Fruit fly (Drosophila melanogaster) whole organism, embryonic: ENCODE measurements around the gene CG34327.

Source experiments
- Ada2b ChIP-seq: fragments of 200-800 bp; sonication (Bioruptor generic); IDR thresholded peaks from 2 replicates; pipeline ENCODE4 v1.3.6; 2022; ENCODE audit warnings: missing biosample characterization, missing genetic modification characterization
- Aef1 ChIP-seq: fragments of 200-800 bp; sonication (Bioruptor generic); IDR thresholded peaks from 3 replicates; pipeline ENCODE4 v1.3.6; 2022; ENCODE audit warnings: missing biosample characterization, missing genetic modification characterization
- Atf-2 ChIP-seq: fragments of 200-800 bp; sonication (Bioruptor generic); optimal IDR thresholded peaks from 2 replicates; lab custom pipeline; 2016; ENCODE audit warnings: missing biosample characterization, missing genetic modification characterization
- Awh ChIP-seq: fragments of 200-800 bp; sonication (Bioruptor generic); IDR thresholded peaks from 2 replicates; pipeline ENCODE4, ENCODE4 v1.3.6; 2022; ENCODE audit warnings: missing biosample characterization, missing genetic modification characterization
- Bteb2 ChIP-seq: fragments of 200-800 bp; sonication (Bioruptor generic); optimal IDR thresholded peaks from 2 replicates; lab custom pipeline; 2016; ENCODE audit warnings: missing biosample characterization, missing genetic modification characterization
- CG11696 ChIP-seq: fragments of 200-800 bp; sonication (Bioruptor generic); IDR thresholded peaks from 2 replicates; pipeline ENCODE4 v1.3.6; 2022; ENCODE audit warnings: missing biosample characterization, missing genetic modification characterization
- CG12071 ChIP-seq: fragments of 200-800 bp; sonication (Bioruptor generic); optimal IDR thresholded peaks from 3 replicates; lab custom pipeline; 2018; ENCODE audit warnings: missing biosample characterization, mild to moderate bottlenecking, missing genetic modification characterization
- CG1233 ChIP-seq: fragments of 200-800 bp; sonication (Bioruptor generic); optimal IDR thresholded peaks from 4 replicates; lab custom pipeline; 2018; ENCODE audit warnings: missing biosample characterization, mild to moderate bottlenecking, missing genetic modification characterization
- CG12744 ChIP-seq: fragments of 200-800 bp; sonication (Bioruptor generic); optimal IDR thresholded peaks from 2 replicates; lab custom pipeline; 2016; ENCODE audit warnings: missing biosample characterization, missing genetic modification characterization
- CG12942 ChIP-seq: fragments of 200-800 bp; sonication (Bioruptor generic); optimal IDR thresholded peaks from 3 replicates; lab custom pipeline; 2016; ENCODE audit warnings: missing biosample characterization, missing genetic modification characterization
- CG13296 ChIP-seq: fragments of 200-800 bp; sonication (Bioruptor generic); optimal IDR thresholded peaks from 3 replicates; lab custom pipeline; 2018; ENCODE audit warnings: missing biosample characterization, mild to moderate bottlenecking, missing genetic modification characterization
- CG13624 ChIP-seq: fragments of 200-800 bp; sonication (Bioruptor generic); optimal IDR thresholded peaks from 2 replicates; lab custom pipeline; 2016; ENCODE audit warnings: missing biosample characterization, missing genetic modification characterization
- CG14860 ChIP-seq: fragments of 200-800 bp; sonication (Bioruptor generic); IDR thresholded peaks from 3 replicates; pipeline ENCODE4 v1.3.6; 2022; ENCODE audit warnings: missing biosample characterization, missing genetic modification characterization; ENCODE audit not compliant: partially characterized antibody
- CG4424 ChIP-seq: fragments of 200-800 bp; sonication (Bioruptor generic); optimal IDR thresholded peaks from 3 replicates; lab custom pipeline; 2016; ENCODE audit warnings: missing biosample characterization, missing genetic modification characterization
- CG7745 ChIP-seq: fragments of 200-800 bp; sonication (Bioruptor generic); optimal IDR thresholded peaks from 2 replicates; lab custom pipeline; 2018; ENCODE audit warnings: missing biosample characterization, mild to moderate bottlenecking, missing genetic modification characterization, moderate library complexity
- CG8290 ChIP-seq, 3 experiments: fragments of 200-800 bp; sonication (Bioruptor generic); optimal IDR thresholded peaks; 2 replicates each; lab custom pipeline; 2016 to 2019; ENCODE audit warnings: missing biosample characterization in 3 of 3, missing genetic modification characterization in 3 of 3, mild to moderate bottlenecking in 2 of 3, moderate library complexity in 1 of 3
- CG8944 ChIP-seq: fragments of 200-800 bp; sonication (Bioruptor generic); optimal IDR thresholded peaks from 3 replicates; lab custom pipeline; 2016; ENCODE audit warnings: missing biosample characterization, missing genetic modification characterization
- CG9727 ChIP-seq: fragments of 200-800 bp; sonication (Bioruptor generic); optimal IDR thresholded peaks from 3 replicates; lab custom pipeline; 2017; ENCODE audit warnings: missing biosample characterization, mild to moderate bottlenecking, missing genetic modification characterization
- Camta ChIP-seq: fragments of 200-800 bp; sonication (Bioruptor generic); optimal IDR thresholded peaks from 2 replicates; lab custom pipeline; 2016; ENCODE audit warnings: missing biosample characterization, missing genetic modification characterization
- CoRest ChIP-seq: fragments of 200-800 bp; sonication (Bioruptor generic); optimal IDR thresholded peaks from 3 replicates; lab custom pipeline; 2018; ENCODE audit warnings: missing biosample characterization, mild to moderate bottlenecking, missing genetic modification characterization, moderate library complexity
- Dref ChIP-seq: fragments of 200-800 bp; sonication (Bioruptor generic); IDR thresholded peaks from 2 replicates; pipeline ENCODE4 v1.3.6; 2022; ENCODE audit warnings: missing biosample characterization, missing genetic modification characterization
- ERR ChIP-seq: fragments of 200-800 bp; sonication (Bioruptor generic); optimal IDR thresholded peaks from 2 replicates; lab custom pipeline; 2016; ENCODE audit warnings: missing biosample characterization, missing genetic modification characterization
- Ets65A ChIP-seq: fragments of 200-800 bp; sonication (Bioruptor generic); peaks from one replicate; lab custom pipeline; 2016; ENCODE audit warnings: missing biosample characterization, missing genetic modification characterization
- Fer2 ChIP-seq: fragments of 200-800 bp; sonication (Bioruptor generic); optimal IDR thresholded peaks from 2 replicates; lab custom pipeline; 2018; ENCODE audit warnings: missing biosample characterization, mild to moderate bottlenecking, missing genetic modification characterization, moderate library complexity
- HHEX ChIP-seq: fragments of 200-800 bp; sonication (Bioruptor generic); optimal IDR thresholded peaks from 3 replicates; lab custom pipeline; 2017; ENCODE audit warnings: missing biosample characterization, mild to moderate bottlenecking, missing genetic modification characterization, missing genetic modification reagents
- HLH4C ChIP-seq: fragments of 200-800 bp; sonication (Bioruptor generic); IDR thresholded peaks from 3 replicates; pipeline ENCODE4 v1.3.6; 2022; ENCODE audit warnings: missing biosample characterization, missing genetic modification characterization; ENCODE audit not compliant: partially characterized antibody
- Med ChIP-seq: fragments of 200-800 bp; sonication (Bioruptor generic); peaks from one replicate; lab custom pipeline; 2016; ENCODE audit warnings: missing biosample characterization, missing genetic modification characterization, mild to moderate bottlenecking, inconsistent platforms, moderate library complexity
- Meics ChIP-seq: fragments of 200-800 bp; sonication (Bioruptor generic); optimal IDR thresholded peaks from 2 replicates; lab custom pipeline; 2017; ENCODE audit warnings: missing biosample characterization, mild to moderate bottlenecking, missing genetic modification characterization
- Sry-δ ChIP-seq: fragments of 200-800 bp; sonication (Bioruptor generic); optimal IDR thresholded peaks from 2 replicates; lab custom pipeline; 2016; ENCODE audit warnings: missing biosample characterization, missing genetic modification characterization
- Taf1 ChIP-seq: fragments of 200-800 bp; sonication (Bioruptor generic); IDR thresholded peaks from 2 replicates; pipeline ENCODE4 v1.3.6; 2022; ENCODE audit warnings: missing biosample characterization, missing genetic modification characterization
- ap ChIP-seq: fragments of 200-800 bp; sonication (Bioruptor generic); IDR thresholded peaks from 2 replicates; pipeline ENCODE4 v1.3.6; 2022; ENCODE audit warnings: missing biosample characterization, missing genetic modification characterization
- ara ChIP-seq: fragments of 200-800 bp; sonication (Bioruptor generic); IDR thresholded peaks from 2 replicates; pipeline ENCODE4 v1.3.6; 2022; ENCODE audit warnings: missing biosample characterization, missing genetic modification characterization
- chif ChIP-seq, 2 experiments: fragments of 200-800 bp; sonication (Bioruptor generic); optimal IDR thresholded peaks; 3 replicates each; lab custom pipeline; 2016; ENCODE audit warnings: missing biosample characterization in 2 of 2, missing genetic modification characterization in 2 of 2
- crp ChIP-seq, 2 experiments: fragments of 200-800 bp; sonication (Bioruptor generic); optimal IDR thresholded peaks; 2 replicates in 1 of 2; 3 replicates in 1 of 2; lab custom pipeline; 2017; ENCODE audit warnings: missing biosample characterization in 2 of 2, missing genetic modification characterization in 2 of 2, mild to moderate bottlenecking in 1 of 2, moderate library complexity in 1 of 2
- disco-r ChIP-seq: fragments of 200-800 bp; sonication (Bioruptor generic); optimal IDR thresholded peaks from 2 replicates; lab custom pipeline; 2016; ENCODE audit warnings: missing biosample characterization, missing genetic modification characterization
- dpn ChIP-seq, 2 experiments: fragments of 200-800 bp; sonication (Bioruptor generic); optimal IDR thresholded peaks; 3 replicates each; lab custom pipeline; 2016; ENCODE audit warnings: missing biosample characterization in 2 of 2, missing genetic modification characterization in 2 of 2
- eve ChIP-seq, 2 experiments: fragments of >200 bp; optimal IDR thresholded peaks; 2 replicates each; lab custom pipeline; 2017; ENCODE audit warnings: missing biosample characterization in 2 of 2, missing genetic modification characterization in 2 of 2
- fu2 ChIP-seq: fragments of 200-800 bp; sonication (Bioruptor generic); optimal IDR thresholded peaks from 2 replicates; lab custom pipeline; 2016; ENCODE audit warnings: missing biosample characterization, missing genetic modification characterization
- gcm2 ChIP-seq: fragments of 200-800 bp; sonication (Bioruptor generic); optimal IDR thresholded peaks from 2 replicates; lab custom pipeline; 2016; ENCODE audit warnings: missing biosample characterization, missing genetic modification characterization
- grn ChIP-seq: fragments of 200-800 bp; sonication (Bioruptor generic); optimal IDR thresholded peaks from 3 replicates; lab custom pipeline; 2017; ENCODE audit warnings: missing biosample characterization, missing genetic modification characterization
- hkb ChIP-seq, 2 experiments: fragments of 200-800 bp in 1 of 2; fragments of >200 bp in 1 of 2; sonication (Bioruptor generic) in 1 of 2; IDR thresholded peaks in 1 of 2; optimal IDR thresholded peaks in 1 of 2; 2 replicates each; pipeline versions ENCODE4 v1.3.6 to Lab custom; 2017 to 2022; ENCODE audit warnings: missing biosample characterization in 1 of 2, missing genetic modification characterization in 1 of 2
- hth ChIP-seq: fragments of >200 bp; optimal IDR thresholded peaks from 2 replicates; lab custom pipeline; 2017; ENCODE audit warnings: inconsistent platforms
- jigr1 ChIP-seq: fragments of 200-800 bp; sonication (Bioruptor generic); IDR thresholded peaks from 3 replicates; pipeline ENCODE4 v1.3.6; 2022; ENCODE audit warnings: missing biosample characterization, missing genetic modification characterization
- kah ChIP-seq: fragments of 200-800 bp; sonication (Bioruptor generic); optimal IDR thresholded peaks from 2 replicates; lab custom pipeline; 2018; ENCODE audit warnings: missing biosample characterization, mild to moderate bottlenecking, missing genetic modification characterization
- onecut ChIP-seq: fragments of 200-800 bp; sonication (Bioruptor generic); IDR thresholded peaks from 2 replicates; pipeline ENCODE4 v1.3.6; 2022; ENCODE audit warnings: missing biosample characterization, missing genetic modification characterization
- org-1 ChIP-seq: fragments of 200-800 bp; sonication (Bioruptor generic); optimal IDR thresholded peaks from 2 replicates; lab custom pipeline; 2017; ENCODE audit warnings: missing biosample characterization, missing genetic modification characterization
- sim ChIP-seq: fragments of 200-800 bp; sonication (Bioruptor generic); IDR thresholded peaks from 2 replicates; pipeline ENCODE4 v1.3.6; 2022; ENCODE audit warnings: missing biosample characterization, missing genetic modification characterization
- slp2 ChIP-seq: fragments of 200-800 bp; sonication (Bioruptor generic); optimal IDR thresholded peaks from 2 replicates; lab custom pipeline; 2016; ENCODE audit warnings: missing biosample characterization, missing genetic modification characterization
- stc ChIP-seq: fragments of 200-800 bp; sonication (Bioruptor generic); IDR thresholded peaks from 2 replicates; pipeline ENCODE4 v1.3.6; 2022; ENCODE audit warnings: missing biosample characterization, missing genetic modification characterization
- ttk ChIP-seq: fragments of 200-800 bp; sonication (Bioruptor generic); IDR thresholded peaks from 2 replicates; pipeline ENCODE4 v2.1.2; 2022; ENCODE audit warnings: missing biosample characterization, missing genetic modification characterization
- unc-4 ChIP-seq: fragments of 200-800 bp; sonication (Bioruptor generic); IDR thresholded peaks from 2 replicates; pipeline ENCODE4 v1.3.6; 2022; ENCODE audit warnings: missing biosample characterization, missing genetic modification characterization; ENCODE audit not compliant: partially characterized antibody

The CG34327 gene

dm6 chrX:17176542-17176941 lies 47.1 kb downstream of the CG34327 start (continued):
- TF ChIP-seq eve (GFP tag; optimal IDR thresholded peaks at IDR 0.05; lab: Kevin White, UChicago) (peak in 1 of 2 experiments; percentile 47), CG12071 (GFP tag; lab: Kevin White, UChicago) (peak; percentile 18), slp2 (GFP tag; lab: Kevin White, UChicago) (peak; percentile 46), Dref (GFP tag; lab: Robert Waterston, UW) (no peak), Aef1 (GFP tag; lab: Robert Waterston, UW) (peak; percentile 43; the same call in 2 of the 3 replicates), hkb (optimal IDR thresholded peaks at IDR 0.05; lab: Kevin White, UChicago) (no peak), hkb (GFP tag; IDR thresholded peaks at IDR 0.05; lab: Robert Waterston, UW) (peak; percentile 72), dpn (GFP tag; optimal IDR thresholded peaks at IDR 0.05; lab: Kevin White, UChicago) (peak; percentile 41 to 50), Bteb2 (GFP tag; lab: Kevin White, UChicago) (peak; percentile 4), CoRest (peak; percentile 40), HHEX (GFP tag; lab: Kevin White, UChicago) (peak; percentile 36), Camta (GFP tag; lab: Kevin White, UChicago) (peak; percentile 48), ttk (peak; percentile 48), Ets65A (peak; percentile 68), crp (GFP tag; optimal IDR thresholded peaks at IDR 0.05; lab: Kevin White, UChicago) (peak in 1 of 2 experiments; percentile 37), chif (GFP tag; optimal IDR thresholded peaks at IDR 0.05; lab: Kevin White, UChicago) (peak in 1 of 2 experiments; percentile 44), hth (lab: Kevin White, UChicago) (no peak), stc (GFP tag; lab: Robert Waterston, UW) (peak; percentile 68), org-1 (GFP tag; lab: Kevin White, UChicago) (no peak), CG8944 (GFP tag; lab: Kevin White, UChicago) (peak; percentile 2), CG7745 (tag; lab: Kevin White, UChicago) (no peak), unc-4 (no peak), Med (GFP tag; lab: Kevin White, UChicago) (peak; percentile 80), Awh (GFP tag; lab: Robert Waterston, UW) (peak; percentile 74; the same call in 1 of the 2 replicates), CG11696 (GFP tag; lab: Robert Waterston, UW) (0 out of 2 replicates have a peak, but pooled peaks have one; percentile 29), grn (GFP tag; lab: Kevin White, UChicago) (no peak), sim (GFP tag; lab: Robert Waterston, UW) (no peak), CG14860 (GFP tag; lab: Robert Waterston, UW) (no peak), Ada2b (peak; percentile 68), CG4424 (GFP tag; lab: Kevin White, UChicago) (peak; percentile 41), jigr1 (no peak), fu2 (GFP tag; lab: Kevin White, UChicago) (peak; percentile 2), kah (GFP tag; lab: Kevin White, UChicago) (no peak), Taf1 (GFP tag; lab: Robert Waterston, UW) (no peak), CG12744 (GFP tag; lab: Kevin White, UChicago) (peak; percentile 36), Sry-δ (GFP tag; lab: Kevin White, UChicago) (no peak), CG13624 (GFP tag; lab: Kevin White, UChicago) (peak; percentile 62), HLH4C (no peak), Meics (GFP tag; lab: Kevin White, UChicago) (peak; percentile 58), ap (peak; percentile 31; the same call in 1 of the 2 replicates), CG13296 (GFP tag; lab: Kevin White, UChicago) (peak; percentile 38), Atf-2 (GFP tag; lab: Kevin White, UChicago) (no peak), Fer2 (no peak), ara (0 out of 2 replicates have a peak, but pooled peaks have one; percentile 35), CG8290 (GFP tag; optimal IDR thresholded peaks at IDR 0.05; lab: Kevin White, UChicago) (no peak), CG8290 (tag; optimal IDR thresholded peaks at IDR 0.05; lab: Kevin White, UChicago) (peak in 1 of 2 experiments; percentile 47), CG9727 (GFP tag; lab: Kevin White, UChicago) (peak; percentile 13), gcm2 (GFP tag; lab: Kevin White, UChicago) (peak; percentile 11), CG12942 (GFP tag; lab: Kevin White, UChicago) (peak; percentile 5), ERR (GFP tag; lab: Kevin White, UChicago) (no peak), onecut (GFP tag; lab: Robert Waterston, UW) (peak; percentile 23), CG1233 (GFP tag; lab: Kevin White, UChicago) (peak; percentile 43), disco-r (peak; percentile 48)
